Fruit fly (Drosophila melanogaster) Kc167 (cell line): ENCODE measurements around the gene CG32365.

Experiments used
- Myc ChIP-seq: fragments of >200 bp; optimal IDR thresholded peaks from 2 replicates; lab custom pipeline; 2017; ENCODE audit warnings: missing external identifiers
- Sin3A ChIP-seq: fragments of >200 bp; optimal IDR thresholded peaks from 2 replicates; lab custom pipeline; 2018; ENCODE audit warnings: missing external identifiers
- h ChIP-seq: fragments of >200 bp; optimal IDR thresholded peaks from 3 replicates; lab custom pipeline; 2018; ENCODE audit warnings: missing external identifiers
- insv ChIP-seq: fragments of >200 bp; optimal IDR thresholded peaks from 3 replicates; lab custom pipeline; 2018; ENCODE audit warnings: missing external identifiers
- psq ChIP-seq: fragments of >200 bp; optimal IDR thresholded peaks from 2 replicates; lab custom pipeline; 2017; ENCODE audit warnings: missing external identifiers
- ttk ChIP-seq: sonication (Bioruptor generic); optimal IDR thresholded peaks from 2 replicates; lab custom pipeline; 2017; ENCODE audit warnings: missing external identifiers

The CG32365 gene

DNA sequence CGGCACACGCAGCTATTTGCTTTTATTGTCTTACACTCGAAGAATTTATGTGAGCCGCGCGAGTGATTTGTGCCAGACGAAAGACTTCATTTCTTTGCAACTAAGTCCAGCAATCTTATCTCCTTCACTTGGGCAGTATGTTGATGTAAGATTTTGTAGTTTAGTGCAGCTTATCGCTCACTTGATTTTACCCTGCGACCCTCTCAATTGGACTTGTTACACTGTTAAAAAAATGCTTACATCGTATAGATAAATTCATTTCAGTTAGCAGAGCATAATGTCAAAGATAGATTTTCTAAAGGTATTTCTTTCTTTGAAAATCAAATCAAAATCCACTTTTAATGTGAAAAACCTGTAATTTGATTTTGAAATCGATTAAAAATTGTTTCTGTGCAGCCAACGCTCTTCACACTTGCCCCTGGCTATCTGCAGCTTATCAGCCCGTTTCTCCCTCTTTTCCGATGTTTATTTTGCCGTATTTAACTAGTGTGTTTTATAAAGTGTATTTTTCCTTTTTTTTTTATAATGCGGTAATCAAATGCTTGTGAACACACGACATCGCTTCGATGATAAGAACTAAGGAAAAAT is 18.0 kb upstream of the CG32365 start:
- TF ChIP-seq ttk (lab: Kevin White, UChicago) (no peak), insv (lab: Kevin White, UChicago) (no peak), Myc (lab: Kevin White, UChicago) (no peak), Sin3A (lab: Kevin White, UChicago) (no peak), h (lab: Kevin White, UChicago) (no peak), psq (lab: Kevin White, UChicago) (no peak)

DNA sequence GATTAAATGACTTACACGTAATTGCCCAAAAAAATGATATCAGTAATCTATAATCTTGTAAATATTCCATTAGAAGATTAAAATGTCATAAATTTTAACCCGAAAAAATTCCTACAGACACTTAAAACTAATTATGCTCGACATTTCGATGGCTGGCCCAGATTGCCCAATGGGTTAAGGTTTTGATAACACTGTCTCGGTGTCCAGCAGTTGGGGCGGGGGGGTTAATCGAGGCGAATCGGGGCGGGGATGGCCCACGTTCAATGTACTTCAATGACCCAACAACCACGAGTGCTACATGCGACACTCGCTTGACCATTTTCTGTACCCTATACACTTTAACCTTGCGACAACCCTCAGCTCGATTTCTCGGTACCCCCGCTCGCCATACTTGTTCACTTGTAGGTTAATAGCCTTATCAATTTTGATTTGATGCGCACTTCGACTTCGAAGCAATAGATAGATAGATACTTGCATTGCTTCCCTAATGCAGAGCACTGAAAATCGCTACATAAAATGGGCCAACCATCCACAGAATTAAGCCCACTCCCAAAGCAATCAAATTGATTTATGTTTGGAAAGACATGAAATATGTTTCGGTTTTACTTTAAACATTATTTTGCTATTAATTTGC is 16.5 kb upstream of the CG32365 start:
- TF ChIP-seq ttk (lab: Kevin White, UChicago) (no peak), Myc (lab: Kevin White, UChicago) (no peak), insv (lab: Kevin White, UChicago) (no peak), psq (lab: Kevin White, UChicago) (no peak), h (lab: Kevin White, UChicago) (no peak), Sin3A (lab: Kevin White, UChicago) (no peak)

DNA sequence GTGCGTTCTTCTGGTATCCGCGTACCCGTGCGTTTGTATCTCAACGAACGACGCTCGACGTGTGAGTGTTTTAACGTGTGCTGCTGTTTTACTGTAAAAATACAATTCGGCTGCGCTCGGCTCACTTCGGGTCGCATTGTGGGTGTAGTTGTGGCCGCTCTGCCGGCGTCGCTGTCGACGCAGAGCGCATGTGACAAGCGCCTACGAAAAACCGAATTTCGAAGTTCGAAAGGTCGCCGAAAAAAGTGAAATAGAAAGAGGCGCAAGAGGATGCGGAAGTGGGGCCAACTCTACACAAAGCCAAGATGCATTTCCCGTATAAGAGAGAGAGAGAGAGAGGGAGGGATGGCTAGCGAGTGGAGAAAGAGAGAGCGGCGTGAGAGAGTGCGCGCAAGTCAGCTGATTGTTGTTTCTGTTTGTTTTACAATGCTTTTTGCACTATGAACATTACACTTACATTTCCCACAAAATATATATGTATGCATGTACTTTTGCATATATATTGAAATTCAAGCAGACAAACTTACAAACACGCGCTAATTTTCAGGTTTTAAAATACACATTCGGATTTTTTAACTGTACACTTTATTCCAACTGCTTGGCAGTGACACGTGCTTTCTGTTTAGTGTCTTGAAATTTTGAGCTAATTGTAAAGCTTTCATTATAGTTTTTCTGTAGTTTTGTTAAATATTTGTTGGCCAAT is 13.9 kb upstream of the CG32365 start:
- TF ChIP-seq h (lab: Kevin White, UChicago) (no peak), Sin3A (lab: Kevin White, UChicago) (no peak), psq (lab: Kevin White, UChicago) (no peak), ttk (lab: Kevin White, UChicago) (no peak), Myc (lab: Kevin White, UChicago) (no peak), insv (lab: Kevin White, UChicago) (no peak)

DNA sequence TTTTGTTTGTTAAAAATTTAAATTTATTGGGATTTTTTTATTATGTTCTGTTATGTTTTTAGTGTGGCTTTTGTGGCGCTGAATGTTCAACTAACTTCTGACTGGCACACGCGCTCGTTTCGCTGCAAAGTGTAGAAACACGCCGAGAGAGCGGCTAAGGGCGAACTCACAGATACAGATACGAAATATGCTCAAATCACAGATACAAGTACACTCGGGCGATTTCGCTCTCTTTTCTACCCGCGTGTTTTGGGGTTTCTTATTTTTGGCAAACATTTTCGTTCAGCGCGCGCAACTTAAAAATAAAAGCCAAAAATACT is 13.4 kb upstream of the CG32365 start:
- TF ChIP-seq Sin3A (lab: Kevin White, UChicago) (no peak), h (lab: Kevin White, UChicago) (no peak), insv (lab: Kevin White, UChicago) (no peak), psq (lab: Kevin White, UChicago) (no peak), Myc (lab: Kevin White, UChicago) (no peak), ttk (lab: Kevin White, UChicago) (no peak)

DNA sequence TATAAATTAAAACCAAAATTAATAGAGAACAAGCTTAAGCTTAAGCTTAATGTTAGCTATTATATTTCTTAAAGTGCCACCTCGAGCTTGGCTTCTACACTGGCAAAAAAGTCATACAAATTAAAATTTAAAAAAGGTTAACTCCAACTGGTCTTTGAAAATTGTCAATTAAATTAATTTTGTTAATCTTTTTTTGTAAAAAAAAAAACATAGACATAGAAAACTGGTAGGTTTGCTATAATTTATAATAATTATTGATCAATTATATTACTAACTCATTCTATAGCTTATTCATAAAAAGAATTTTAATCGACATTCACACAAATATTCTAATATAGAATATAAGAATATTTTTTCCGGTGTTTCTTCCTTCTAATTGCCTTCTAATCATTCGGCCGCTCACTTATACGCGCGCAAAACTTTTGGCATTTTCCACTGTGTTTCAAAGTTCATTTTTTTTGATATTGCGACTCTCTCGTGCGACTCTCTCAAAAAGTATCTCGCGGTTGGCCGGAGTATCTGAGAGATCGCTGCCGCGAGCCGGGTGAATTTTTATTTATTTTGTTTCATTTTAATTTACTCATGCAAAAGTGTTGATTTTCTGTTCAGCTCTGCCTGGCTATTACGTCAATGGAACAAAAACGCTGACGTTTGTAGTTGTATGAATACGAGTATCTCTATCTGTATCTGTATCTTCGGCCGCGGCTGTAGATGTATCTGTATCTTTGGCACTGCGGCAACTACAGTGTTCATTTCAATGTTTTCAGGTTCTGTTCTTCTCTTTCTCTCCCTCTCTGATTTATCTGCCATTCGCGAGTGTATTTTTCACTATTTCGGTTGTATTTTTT is 12.8 kb upstream of the CG32365 start:
- TF ChIP-seq h (lab: Kevin White, UChicago), result no peak

DNA sequence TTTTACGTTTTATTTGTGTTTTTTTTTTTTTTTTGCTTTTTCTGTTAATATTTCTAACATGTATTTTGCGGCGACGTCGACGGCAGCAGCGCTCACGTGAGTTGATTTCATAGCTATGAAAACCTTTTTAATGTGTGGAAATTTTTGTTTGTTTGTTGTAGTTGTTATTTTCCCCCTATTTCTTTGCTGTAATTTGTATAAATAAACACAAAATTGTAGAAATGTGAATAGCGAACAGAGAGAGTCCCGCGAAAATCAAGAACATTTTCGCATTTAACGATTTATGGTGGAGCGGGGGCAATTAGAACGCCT is 12.3 kb upstream of the CG32365 start:
- TF ChIP-seq insv (lab: Kevin White, UChicago) (no peak), Sin3A (lab: Kevin White, UChicago) (no peak)

DNA sequence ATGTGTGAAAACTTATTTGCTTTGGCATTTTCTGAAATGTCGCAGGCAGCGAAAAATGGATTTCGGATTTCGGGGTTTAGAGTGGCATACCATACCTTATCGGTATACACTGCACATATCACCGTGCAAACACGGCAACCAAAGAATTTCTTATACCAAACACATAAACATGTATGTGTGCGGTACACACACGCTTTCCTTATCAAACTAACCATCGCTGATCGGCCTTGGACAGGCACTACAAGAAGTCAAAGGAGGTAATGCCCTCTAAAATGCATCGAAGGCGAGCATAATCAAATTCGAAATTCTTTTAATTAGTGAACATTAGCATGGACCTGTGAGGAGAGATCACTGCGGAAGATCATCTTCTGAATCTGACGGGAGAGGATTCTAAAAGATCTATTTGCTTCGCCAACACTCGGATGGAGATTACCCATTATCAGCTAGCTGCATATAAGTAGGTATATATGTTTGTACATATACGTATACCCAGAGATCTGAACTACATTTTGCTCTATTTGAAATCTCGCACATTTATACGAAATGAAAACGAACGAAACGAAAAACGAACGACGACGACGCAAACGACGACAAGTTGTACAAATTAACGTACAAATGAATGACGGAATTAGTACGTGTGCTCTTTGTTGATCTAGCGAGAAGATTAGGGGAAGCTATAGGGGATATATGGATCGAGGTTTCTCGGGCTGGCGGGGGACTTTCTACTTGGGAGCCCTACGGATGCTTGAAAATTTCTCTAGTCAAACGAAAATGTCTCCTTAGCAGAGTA is 10.3 kb upstream of the CG32365 start:
- TF ChIP-seq ttk (lab: Kevin White, UChicago) (no peak), Myc (lab: Kevin White, UChicago) (no peak), psq (lab: Kevin White, UChicago) (no peak), insv (lab: Kevin White, UChicago) (no peak), Sin3A (lab: Kevin White, UChicago) (no peak), h (lab: Kevin White, UChicago) (no peak)

DNA sequence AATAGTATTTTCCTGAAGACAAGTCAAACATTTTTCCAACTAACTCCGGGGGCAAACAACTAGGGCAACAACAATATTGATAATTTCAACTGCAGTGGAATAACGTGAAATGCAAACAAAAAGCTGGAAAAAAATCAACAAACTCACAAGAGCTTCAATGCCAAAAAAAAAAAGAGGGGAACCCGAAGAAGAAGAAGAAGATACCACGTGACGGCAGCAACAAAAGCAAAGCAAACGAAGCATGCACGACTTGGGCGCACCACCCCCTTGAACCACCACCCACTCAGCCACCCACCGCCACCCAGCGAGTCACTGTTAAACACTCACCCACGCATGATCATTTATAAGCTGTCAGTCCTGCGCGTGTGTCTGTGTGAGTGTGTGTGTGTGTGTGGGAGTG is 9.0 kb upstream of the CG32365 start:
- TF ChIP-seq ttk (lab: Kevin White, UChicago) (no peak), psq (lab: Kevin White, UChicago) (no peak), h (lab: Kevin White, UChicago) (no peak), Myc (lab: Kevin White, UChicago) (no peak), Sin3A (lab: Kevin White, UChicago) (no peak), insv (lab: Kevin White, UChicago) (no peak)

DNA sequence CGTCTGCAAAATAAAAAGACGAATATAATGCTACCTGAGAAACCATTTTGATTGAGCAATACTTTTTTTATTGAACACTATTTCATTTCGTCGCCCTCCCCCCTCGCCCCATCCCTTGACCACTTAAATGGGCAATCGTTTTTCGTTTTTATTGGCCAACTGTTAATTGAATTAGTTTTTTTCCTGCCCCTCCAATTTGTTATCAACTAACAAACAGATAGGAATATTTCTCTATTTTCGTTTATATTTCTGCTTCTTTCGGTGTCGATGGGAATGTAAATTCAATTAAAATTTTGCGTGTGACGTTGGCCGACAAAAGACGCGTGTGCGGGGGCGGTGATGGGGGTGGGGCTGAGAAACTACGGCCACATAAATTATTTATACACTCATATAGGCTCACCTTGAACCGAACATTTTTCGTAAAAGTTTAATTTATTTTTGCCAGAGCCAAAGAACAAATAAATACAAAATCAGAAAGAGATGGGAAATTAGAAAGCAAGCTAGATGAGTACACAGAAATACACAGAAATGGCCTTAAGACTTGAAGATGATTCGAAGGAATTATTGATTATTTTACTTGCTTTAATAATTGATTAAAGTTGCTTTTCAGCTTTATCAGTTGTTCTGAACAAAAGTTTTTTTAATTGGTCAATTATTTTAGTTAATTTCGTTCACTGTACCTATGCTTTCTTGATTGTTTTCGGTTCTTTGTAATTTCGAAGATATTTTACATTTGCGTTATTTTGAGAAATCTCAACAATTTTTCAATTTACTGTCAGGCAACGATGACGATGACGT is 8.0 kb upstream of the CG32365 start:
- TF ChIP-seq Sin3A (lab: Kevin White, UChicago), result no peak
- no peak for TF ChIP-seq psq (lab: Kevin White, UChicago)
- TF ChIP-seq Myc (lab: Kevin White, UChicago), result no peak
- no peak for TF ChIP-seq insv (lab: Kevin White, UChicago)
- no peak for TF ChIP-seq ttk (lab: Kevin White, UChicago)
- TF ChIP-seq h (lab: Kevin White, UChicago), result no peak

DNA sequence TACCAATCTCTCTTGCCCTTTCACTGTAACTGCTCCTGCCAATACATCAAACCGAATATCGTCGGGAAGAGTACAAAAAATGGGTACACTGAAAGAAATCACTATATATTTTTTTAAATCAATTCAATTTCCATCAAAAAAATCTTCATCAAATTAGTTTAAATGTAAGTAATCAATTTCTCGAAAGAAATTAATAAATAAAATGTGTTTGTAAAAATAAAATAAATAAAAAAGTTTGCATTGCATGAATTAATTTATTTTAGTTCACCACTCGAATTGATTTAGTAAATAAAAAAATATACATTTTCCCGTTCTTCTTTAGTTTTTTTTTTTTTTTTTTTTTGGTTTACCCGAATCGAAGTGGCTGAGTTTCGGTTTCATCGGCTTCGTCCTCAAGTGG is 7.0 kb upstream of the CG32365 start:
- TF ChIP-seq Sin3A (lab: Kevin White, UChicago) (no peak), h (lab: Kevin White, UChicago) (no peak), psq (lab: Kevin White, UChicago) (no peak)
